Fruit fly (Drosophila melanogaster) whole organism, adult: ENCODE results near the gene Trxr1.

Source experiments
- CG14711 ChIP-seq: fragments of 200-800 bp; sonication (Bioruptor generic); optimal IDR thresholded peaks from 2 replicates; lab custom pipeline; 2018; ENCODE audit warnings: missing biosample characterization, mild to moderate bottlenecking, missing genetic modification characterization, moderate library complexity
- CG33017 ChIP-seq: fragments of 200-800 bp; sonication (Bioruptor generic); optimal IDR thresholded peaks from 2 replicates; lab custom pipeline; 2018; ENCODE audit warnings: missing biosample characterization, mild to moderate bottlenecking, missing genetic modification characterization, moderate library complexity
- CG7045 ChIP-seq: fragments of 200-800 bp; sonication (Bioruptor generic); optimal IDR thresholded peaks from 2 replicates; lab custom pipeline; 2017; ENCODE audit warnings: missing biosample characterization, mild to moderate bottlenecking, missing genetic modification characterization
- CG7101 ChIP-seq: fragments of 200-800 bp; sonication (Bioruptor generic); optimal IDR thresholded peaks from 2 replicates; lab custom pipeline; 2018; ENCODE audit warnings: missing biosample characterization, mild to moderate bottlenecking, missing genetic modification characterization, moderate library complexity
- Crg-1 ChIP-seq: fragments of 200-800 bp; sonication (Bioruptor generic); optimal IDR thresholded peaks from 2 replicates; lab custom pipeline; 2016; ENCODE audit warnings: missing biosample characterization, missing genetic modification characterization
- Mnt ChIP-seq: fragments of 200-800 bp; sonication (Bioruptor generic); optimal IDR thresholded peaks from 2 replicates; lab custom pipeline; 2016; ENCODE audit warnings: missing biosample characterization, mild to moderate bottlenecking, missing genetic modification characterization
- bab1 ChIP-seq: fragments of 200-800 bp; sonication (Bioruptor generic); optimal IDR thresholded peaks from 3 replicates; lab custom pipeline; 2019; ENCODE audit warnings: missing biosample characterization, mild to moderate bottlenecking, missing genetic modification characterization, moderate library complexity
- kay ChIP-seq: fragments of 200-800 bp; sonication (Bioruptor generic); peaks from one replicate; lab custom pipeline; 2016; ENCODE audit warnings: missing biosample characterization, missing genetic modification characterization, borderline replicate concordance
- ovo ChIP-seq: fragments of 200-800 bp; sonication (Bioruptor generic); optimal IDR thresholded peaks from 2 replicates; lab custom pipeline; 2016; ENCODE audit warnings: missing biosample characterization, missing genetic modification characterization
- pad ChIP-seq: fragments of 200-800 bp; sonication (Bioruptor generic); optimal IDR thresholded peaks from 3 replicates; lab custom pipeline; 2017; ENCODE audit warnings: missing biosample characterization, missing genetic modification characterization, mild to moderate bottlenecking, moderate library complexity, missing genetic modification reagents
- toe ChIP-seq: fragments of 200-800 bp; sonication (Bioruptor generic); optimal IDR thresholded peaks from 2 replicates; lab custom pipeline; 2016; ENCODE audit warnings: missing biosample characterization, missing genetic modification characterization

dm6 chrX:8251268-8251996, 9.1 kb downstream of the Trxr1 start, which contains the start of gene ND-75:
- TF ChIP-seq kay = no peak
- TF ChIP-seq CG14711 (tag; lab: Kevin White, UChicago) = no peak
- no peak for TF ChIP-seq CG7045 (GFP tag; lab: Kevin White, UChicago)
- TF ChIP-seq ovo = no peak
- TF ChIP-seq bab1 (GFP tag; lab: Kevin White, UChicago) = peak; percentile 35
- TF ChIP-seq toe (GFP tag; lab: Kevin White, UChicago) = no peak
- no peak for TF ChIP-seq Crg-1
- TF ChIP-seq Mnt = no peak
- no peak for TF ChIP-seq CG7101 (tag; lab: Kevin White, UChicago)
- TF ChIP-seq CG33017 (tag; lab: Kevin White, UChicago) = no peak
- TF ChIP-seq pad = no peak
